Fruit fly (Drosophila melanogaster) whole organism, embryonic: Measurements from ENCODE around the gene Lcp65Ag3.

Experiments
- CG8388 ChIP-seq: fragments of 200-800 bp; sonication (Bioruptor generic); optimal IDR thresholded peaks from 2 replicates; lab custom pipeline; 2019; ENCODE audit warnings: missing biosample characterization, mild to moderate bottlenecking, missing genetic modification characterization, moderate library complexity
- Scr ChIP-seq: fragments of 200-800 bp; sonication (Bioruptor generic); IDR thresholded peaks from 2 replicates; pipeline ENCODE4 v1.3.6; 2022; ENCODE audit warnings: missing biosample characterization, missing genetic modification characterization; ENCODE audit not compliant: partially characterized antibody
- jumu ChIP-seq: fragments of 200-800 bp; sonication (Bioruptor generic); optimal IDR thresholded peaks from 3 replicates; lab custom pipeline; 2016; ENCODE audit warnings: missing biosample characterization, missing genetic modification characterization
- sqz ChIP-seq: fragments of 200-800 bp; sonication (Bioruptor generic); optimal IDR thresholded peaks from 3 replicates; lab custom pipeline; 2018; ENCODE audit warnings: missing biosample characterization, mild to moderate bottlenecking, missing genetic modification characterization

DNA sequence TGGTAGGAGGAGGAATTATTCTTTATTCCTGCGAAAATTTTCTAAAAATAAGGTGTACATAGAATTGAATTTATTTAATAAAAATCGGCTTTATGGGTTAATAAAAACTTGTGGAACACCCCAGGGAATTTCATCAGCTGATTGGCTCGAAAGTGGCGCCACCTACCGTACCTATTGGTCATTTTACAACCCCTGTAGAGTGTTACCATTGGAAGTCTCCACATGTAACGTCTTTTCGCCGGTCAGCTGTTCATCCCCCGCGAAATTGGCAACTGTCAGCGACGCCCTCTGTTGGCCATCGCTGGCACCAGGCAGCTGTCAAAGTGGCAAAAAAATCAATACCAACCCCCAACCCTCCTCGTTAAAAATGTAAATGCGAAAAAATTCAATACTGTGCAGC, 48.2 kb downstream of the Lcp65Ag3 start, which contains the start of gene CG13293:
- peak; percentile 69 for TF ChIP-seq sqz
- TF ChIP-seq jumu (GFP tag; lab: Kevin White, UChicago): no peak
- TF ChIP-seq Scr: no peak
- no peak for TF ChIP-seq CG8388 (GFP tag; lab: Kevin White, UChicago)
